Worm (Caenorhabditis elegans): Measurements from ENCODE around the gene eor-2.
A peak's percentile ranks its signal among the peaks of the same experiment; 100 is the strongest.

Gene eor-2

DNA sequence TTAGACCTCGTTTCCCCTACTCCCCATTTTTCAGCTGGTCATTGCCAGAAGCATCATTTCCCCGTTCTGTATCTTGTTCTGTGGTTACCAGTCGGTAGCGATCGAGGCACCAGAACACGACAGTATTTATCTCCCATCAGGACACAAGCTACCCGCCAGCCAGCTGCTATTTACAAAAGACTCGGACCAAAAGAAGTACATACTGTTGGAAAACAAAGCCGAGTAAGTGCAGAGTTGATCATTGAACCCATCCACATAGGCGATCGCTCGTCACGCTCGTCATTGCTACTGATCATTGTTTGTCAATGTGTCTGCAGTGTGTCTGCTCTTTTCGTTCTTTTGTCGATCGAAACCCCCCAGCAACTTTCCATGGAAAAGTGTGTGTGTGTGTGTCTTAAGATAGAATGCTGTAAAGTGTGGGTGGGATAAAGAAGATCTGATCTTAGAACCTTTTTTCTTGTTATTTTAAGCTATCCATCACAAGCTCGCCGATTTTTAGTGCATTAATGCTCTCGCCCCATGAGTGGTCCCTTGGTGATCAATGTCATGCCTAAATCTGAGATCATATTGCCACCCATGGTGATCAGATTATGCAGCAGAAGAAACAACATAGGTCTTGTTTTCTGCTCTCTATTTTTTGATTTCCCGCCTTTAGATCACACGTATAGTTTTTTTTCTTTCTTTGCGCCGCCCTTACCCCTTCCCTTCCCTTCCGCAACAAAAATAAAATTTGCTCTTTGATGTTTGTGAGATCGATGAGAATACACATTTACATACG is 43.1 kb upstream of the eor-2 start:
- TF ChIP-seq lin-39 (tag; optimal IDR thresholded peaks at IDR 0.05), result peak; percentile 27
- no peak for TF ChIP-seq mml-1 (tag; optimal IDR thresholded peaks at IDR 0.05)
- TF ChIP-seq ztf-4 (tag; optimal IDR thresholded peaks at IDR 0.05), result no peak
- TF ChIP-seq pha-4 (tag; optimal IDR thresholded peaks at IDR 0.05), result peak; percentile 84
- no peak for TF ChIP-seq egl-5 (tag; optimal IDR thresholded peaks at IDR 0.05)

DNA sequence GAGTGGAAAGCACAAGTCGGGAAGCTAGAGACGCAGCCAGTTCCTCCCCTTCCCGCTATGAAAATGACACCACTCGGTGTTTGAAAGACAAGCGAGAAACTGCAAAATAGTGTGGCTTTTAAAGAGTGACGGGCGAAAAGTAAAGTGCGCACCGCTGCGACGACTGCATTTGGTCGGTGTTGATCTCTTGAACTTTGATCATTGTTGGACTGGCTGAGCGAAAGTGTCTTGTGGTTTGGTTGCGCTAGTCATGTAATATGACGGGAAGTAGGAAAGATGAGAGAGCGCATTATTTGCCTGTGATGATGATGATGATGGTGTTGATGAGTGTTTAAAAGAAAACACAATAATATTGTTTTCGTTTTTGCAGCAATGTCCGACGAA is 42.5 kb upstream of the eor-2 start:
- TF ChIP-seq sea-2 (GFP tag; optimal IDR thresholded peaks at IDR 0.05), result peak; percentile 12
- peak; percentile 54 for TF ChIP-seq elt-1 (tag; optimal IDR thresholded peaks at IDR 0.05)
- peak; percentile 94 for TF ChIP-seq nhr-23 (tag; optimal IDR thresholded peaks at IDR 0.05)
- TF ChIP-seq fkh-10 (GFP tag; optimal IDR thresholded peaks at IDR 0.05), result peak; percentile 46
- peak; percentile 85 for TF ChIP-seq pqm-1 (tag; optimal IDR thresholded peaks at IDR 0.05)
- TF ChIP-seq lin-15B (tag; optimal IDR thresholded peaks at IDR 0.05), result peak; percentile 51
- TF ChIP-seq ceh-28 (tag; optimal IDR thresholded peaks at IDR 0.05), result peak; percentile 82
- peak; percentile 92 for TF ChIP-seq lin-39 (tag; optimal IDR thresholded peaks at IDR 0.05)
- peak; percentile 66 for TF ChIP-seq nhr-76 (tag; optimal IDR thresholded peaks at IDR 0.05)
- TF ChIP-seq aly-2 (tag; optimal IDR thresholded peaks at IDR 0.05), result no peak
- peak; percentile 97 for TF ChIP-seq jun-1 (tag; optimal IDR thresholded peaks at IDR 0.05)
- no peak for TF ChIP-seq nhr-237 (tag; optimal IDR thresholded peaks at IDR 0.05)
- TF ChIP-seq hmg-11 (tag; optimal IDR thresholded peaks at IDR 0.05), result peak; percentile 35
- peak; percentile 10 for TF ChIP-seq lsy-12 (tag; optimal IDR thresholded peaks at IDR 0.05)
- TF ChIP-seq mml-1 (tag; optimal IDR thresholded peaks at IDR 0.05), result no peak
- no peak for TF ChIP-seq ztf-11 (tag; optimal IDR thresholded peaks at IDR 0.05)
- peak; percentile 87 for TF ChIP-seq nhr-77 (tag; optimal IDR thresholded peaks at IDR 0.05)
- TF ChIP-seq egl-5 (tag; optimal IDR thresholded peaks at IDR 0.05), result peak; percentile 70
- TF ChIP-seq eor-1 (tag; optimal IDR thresholded peaks at IDR 0.05), result no peak
- TF ChIP-seq nhr-25 (tag; optimal IDR thresholded peaks at IDR 0.05), result peak; percentile 89
- TF ChIP-seq ztf-4 (tag; optimal IDR thresholded peaks at IDR 0.05), result no peak
- TF ChIP-seq fos-1 (tag; optimal IDR thresholded peaks at IDR 0.05), result peak; percentile 87
- no peak for TF ChIP-seq ceh-16 (tag; optimal IDR thresholded peaks at IDR 0.05)
- TF ChIP-seq elt-3 (tag; optimal IDR thresholded peaks at IDR 0.05), result peak in 2 of 3 experiments; percentile 6 to 53
- TF ChIP-seq nfya-1 (tag; optimal IDR thresholded peaks at IDR 0.05; ENCODE audit: insufficient read depth), result peak; percentile 84
- TF ChIP-seq ceh-82 (tag; optimal IDR thresholded peaks at IDR 0.05), result peak; percentile 36
- no peak for TF ChIP-seq fkh-2 (tag; optimal IDR thresholded peaks at IDR 0.05)
- TF ChIP-seq zag-1 (tag; optimal IDR thresholded peaks at IDR 0.05), result peak; percentile 59
- TF ChIP-seq nhr-43 (tag; optimal IDR thresholded peaks at IDR 0.05; ENCODE audit: poor library complexity, severe bottlenecking), result peak; percentile 95
- peak; percentile 74 for TF ChIP-seq skn-1 (tag; optimal IDR thresholded peaks at IDR 0.05)
- peak; percentile 97 for TF ChIP-seq unc-62 (GFP tag; optimal IDR thresholded peaks at IDR 0.05)
- TF ChIP-seq daf-12 (tag; optimal IDR thresholded peaks at IDR 0.05), result no peak
- peak; percentile 99 for TF ChIP-seq pha-4 (tag; optimal IDR thresholded peaks at IDR 0.05)
- peak; percentile 43 for TF ChIP-seq R02D3.7 (tag; optimal IDR thresholded peaks at IDR 0.05)
- TF ChIP-seq tbx-2 (tag; optimal IDR thresholded peaks at IDR 0.05), result peak; percentile 84
- peak; percentile 89 for TF ChIP-seq mdl-1 (tag; optimal IDR thresholded peaks at IDR 0.05)
- TF ChIP-seq nhr-67 (tag; optimal IDR thresholded peaks at IDR 0.05), result no peak
- peak; percentile 94 for TF ChIP-seq elt-2 (tag; optimal IDR thresholded peaks at IDR 0.05)
- TF ChIP-seq nhr-11 (tag; optimal IDR thresholded peaks at IDR 0.05), result no peak
- TF ChIP-seq nhr-12 (tag; optimal IDR thresholded peaks at IDR 0.05), result no peak
- TF ChIP-seq snpc-4 (tag; optimal IDR thresholded peaks at IDR 0.05), result peak; percentile 63
- TF ChIP-seq unc-39 (tag; optimal IDR thresholded peaks at IDR 0.05), result no peak
- peak; percentile 59 for TF ChIP-seq egl-27 (tag; optimal IDR thresholded peaks at IDR 0.05)

Measured in whole organism, L3 larva.